Fruit fly (Drosophila melanogaster) whole organism, wandering third instar larva: ENCODE measurements around the gene Dbp21E2.

Experiments
- CG32264 ChIP-seq: fragments of 200-800 bp; sonication (Bioruptor generic); optimal IDR thresholded peaks from 2 replicates; lab custom pipeline; 2016; ENCODE audit warnings: missing biosample characterization, missing genetic modification characterization
- CG9705 ChIP-seq: fragments of 200-800 bp; sonication (Bioruptor generic); optimal IDR thresholded peaks from 2 replicates; lab custom pipeline; 2018; ENCODE audit warnings: missing biosample characterization, mild to moderate bottlenecking, missing genetic modification characterization
- HLH106 ChIP-seq: fragments of 200-800 bp; optimal IDR thresholded peaks from 3 replicates; lab custom pipeline; 2019; ENCODE audit warnings: missing biosample characterization, mild to moderate bottlenecking, missing genetic modification characterization, moderate library complexity
- Hnf4 ChIP-seq: fragments of 200-800 bp; sonication (Bioruptor generic); optimal IDR thresholded peaks from 2 replicates; lab custom pipeline; 2016; ENCODE audit warnings: missing biosample characterization, mild to moderate bottlenecking, missing genetic modification characterization
- Jra ChIP-seq: sonication (Bioruptor generic); optimal IDR thresholded peaks from 2 replicates; lab custom pipeline; 2016; ENCODE audit warnings: missing biosample characterization, missing genetic modification characterization
- foxo ChIP-seq, 2 experiments: fragments of 200-800 bp; sonication (Bioruptor generic); optimal IDR thresholded peaks; 2 replicates in 1 of 2; 3 replicates in 1 of 2; lab custom pipeline; 2016 to 2017; ENCODE audit warnings: missing biosample characterization in 2 of 2, missing genetic modification characterization in 2 of 2
- h ChIP-seq: fragments of 200-800 bp; sonication (Bioruptor generic); optimal IDR thresholded peaks from 3 replicates; lab custom pipeline; 2016; ENCODE audit warnings: missing biosample characterization, mild to moderate bottlenecking, missing genetic modification characterization
- pan ChIP-seq: fragments of >200 bp; optimal IDR thresholded peaks from 2 replicates; lab custom pipeline; 2017
- usp ChIP-seq: fragments of >200 bp; optimal IDR thresholded peaks from 2 replicates; lab custom pipeline; 2017; ENCODE audit warnings: missing biosample characterization, missing genetic modification characterization

DNA sequence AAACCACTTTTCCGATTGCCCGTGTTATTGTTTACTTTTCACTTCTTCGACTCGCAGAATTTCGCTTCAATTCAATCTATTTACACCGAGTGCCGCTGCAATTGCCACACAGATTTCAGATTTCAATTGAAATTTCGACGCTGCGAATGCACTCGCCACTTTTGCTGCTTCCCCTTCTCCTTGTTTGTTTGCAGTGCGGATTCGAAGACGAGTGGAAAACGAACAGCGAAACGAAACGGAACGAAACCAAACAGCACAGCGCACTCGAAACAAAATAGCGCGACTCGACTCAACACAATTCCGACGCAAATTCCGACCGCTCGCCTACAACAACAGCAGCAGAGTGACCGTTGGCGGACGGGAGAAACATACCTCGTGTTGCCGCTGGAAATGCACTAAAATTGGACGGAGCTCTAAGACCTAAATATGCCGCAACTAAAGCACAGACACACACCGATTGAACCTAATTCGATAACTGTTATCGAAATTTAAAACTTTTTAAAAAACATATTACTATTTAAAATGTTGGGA, 39.4 kb downstream of the Dbp21E2 start, which contains the start of gene drongo:
- TF ChIP-seq HLH106 (tag; lab: Kevin White, UChicago), result no peak
- peak; percentile 36 for TF ChIP-seq Jra (GFP tag; lab: Kevin White, UChicago)
- no peak for TF ChIP-seq CG32264 (GFP tag; lab: Kevin White, UChicago)
- TF ChIP-seq CG9705 (GFP tag; lab: Kevin White, UChicago), result no peak
- TF ChIP-seq usp (GFP tag; lab: Kevin White, UChicago), result no peak
- no peak for TF ChIP-seq pan (lab: Kevin White, UChicago)
- peak in 1 of 2 experiments; percentile 14 for TF ChIP-seq foxo (GFP tag; optimal IDR thresholded peaks at IDR 0.05; lab: Kevin White, UChicago)
- TF ChIP-seq Hnf4 (GFP tag; lab: Kevin White, UChicago), result peak; percentile 41
- TF ChIP-seq h (GFP tag; lab: Kevin White, UChicago), result peak; percentile 46
